Worm (Caenorhabditis elegans): Measurements from ENCODE around the gene exc-9.

Gene exc-9

DNA sequence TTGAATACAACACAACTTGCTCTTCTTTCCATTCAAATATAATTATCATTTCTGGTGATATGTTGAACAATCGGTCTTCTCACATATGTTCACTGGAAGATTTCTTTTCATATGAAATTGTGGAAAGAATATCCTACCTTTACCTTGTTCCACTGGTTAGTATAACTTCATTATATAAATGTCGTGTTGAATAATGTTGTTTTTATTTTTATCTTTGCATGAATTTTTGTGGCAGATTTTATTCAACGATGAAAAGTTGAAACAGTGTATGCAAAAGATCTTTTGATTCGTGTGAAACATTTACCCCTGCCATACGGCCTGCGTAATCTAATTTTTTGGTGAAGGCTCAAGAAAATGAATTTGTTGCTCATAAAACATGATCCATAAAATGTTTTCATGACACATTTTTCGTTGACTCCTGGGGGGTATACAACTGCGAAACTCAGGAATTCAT lies 21.1 kb upstream of the exc-9 start:
- TF ChIP-seq aly-2 (tag; optimal IDR thresholded peaks at IDR 0.05) (no peak), ceh-82 (tag; optimal IDR thresholded peaks at IDR 0.05) (no peak), nhr-76 (tag; optimal IDR thresholded peaks at IDR 0.05) (no peak), hmg-11 (tag; optimal IDR thresholded peaks at IDR 0.05) (no peak), nhr-43 (tag; optimal IDR thresholded peaks at IDR 0.05; ENCODE audit: poor library complexity, severe bottlenecking) (no peak), unc-39 (tag; optimal IDR thresholded peaks at IDR 0.05) (no peak), egl-5 (tag; optimal IDR thresholded peaks at IDR 0.05) (no peak), ZK546.5 (tag; optimal IDR thresholded peaks at IDR 0.05) (no peak)

DNA sequence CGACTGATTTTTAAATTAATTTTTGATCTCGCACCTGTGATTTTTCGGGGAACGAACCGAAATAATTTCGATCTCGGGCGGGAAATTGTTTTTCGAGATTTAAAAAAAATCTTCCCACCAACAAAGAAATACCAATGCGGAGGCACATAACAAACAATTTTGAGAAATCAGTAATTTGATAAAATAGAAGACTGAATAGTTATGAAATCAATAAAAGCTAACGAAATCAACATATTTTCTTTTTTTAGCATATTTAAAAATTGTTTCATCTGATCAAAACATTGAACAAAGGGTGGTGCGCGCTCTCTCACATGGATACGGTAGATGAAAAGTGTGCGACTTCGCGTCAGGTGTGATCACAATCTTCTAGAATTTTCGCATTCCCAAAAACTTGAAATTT lies 17.3 kb upstream of the exc-9 start:
- TF ChIP-seq nhr-77 (tag; optimal IDR thresholded peaks at IDR 0.05) = no peak

DNA sequence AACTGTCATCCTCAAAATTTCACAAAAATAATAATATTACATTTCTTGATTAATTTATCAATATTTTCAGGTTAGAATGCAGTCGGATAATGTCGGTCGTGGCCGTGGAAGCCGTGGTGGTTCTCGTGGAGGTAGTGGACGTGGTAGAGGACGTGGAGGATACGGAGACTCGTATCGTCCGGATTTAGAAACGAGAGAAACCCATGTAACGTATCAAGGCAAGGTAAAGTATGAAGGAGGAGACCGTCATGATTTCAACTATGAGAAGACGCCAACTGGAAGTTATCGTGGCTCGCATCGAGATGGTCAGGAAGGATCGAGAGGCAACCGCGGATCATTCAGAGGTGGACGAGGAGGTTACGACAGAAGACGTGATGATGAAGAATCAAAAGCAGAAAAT lies 16.7 kb upstream of the exc-9 start, which contains the start of gene frpr-10:
Gene frpr-10 (plus strand): TSS at position 301 of the 400 bp plus-strand sequence.
- TF ChIP-seq pha-4 (tag; optimal IDR thresholded peaks at IDR 0.05) = no peak
- TF ChIP-seq nhr-43 (tag; optimal IDR thresholded peaks at IDR 0.05; ENCODE audit: poor library complexity, severe bottlenecking) = no peak
- TF ChIP-seq elt-3 (tag; optimal IDR thresholded peaks at IDR 0.05) = no peak
- no peak for TF ChIP-seq lsy-12 (tag; optimal IDR thresholded peaks at IDR 0.05)
- no peak for TF ChIP-seq lin-15B (tag; optimal IDR thresholded peaks at IDR 0.05)
- TF ChIP-seq nhr-77 (tag; optimal IDR thresholded peaks at IDR 0.05) = no peak
- TF ChIP-seq lin-39 (tag; optimal IDR thresholded peaks at IDR 0.05) = no peak

DNA sequence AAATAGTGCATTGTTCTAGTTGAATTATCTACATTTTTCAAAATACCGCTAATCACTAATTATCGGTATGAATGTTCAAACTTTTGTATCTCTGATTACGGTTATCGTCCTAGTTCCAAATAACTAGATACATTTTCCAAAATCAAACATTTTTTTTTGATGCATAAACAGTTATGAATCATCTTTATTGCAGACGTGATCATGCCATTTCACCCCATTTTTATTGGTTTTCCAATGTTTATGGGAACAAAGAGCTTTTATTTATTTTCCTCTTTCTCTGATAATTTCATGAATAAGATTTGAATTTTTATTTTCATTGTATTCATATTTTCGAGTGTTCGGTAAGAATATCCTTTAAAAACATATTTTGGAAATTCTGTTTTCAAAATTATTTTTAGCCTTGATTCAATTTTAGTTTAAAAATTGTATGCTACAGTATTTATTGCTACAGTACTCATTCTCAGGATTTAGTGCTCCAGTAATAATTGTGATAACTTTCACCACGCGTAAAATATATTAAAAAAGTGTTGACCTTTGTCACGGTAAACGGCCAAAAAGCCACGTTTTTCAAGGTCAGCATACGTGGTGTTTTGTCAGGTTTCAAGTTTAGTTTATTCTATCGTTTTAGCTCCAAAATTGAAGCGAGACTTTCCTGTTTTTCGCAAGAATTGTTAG lies 16.0 kb upstream of the exc-9 start, which contains the start of gene csr-1:
Gene csr-1 (plus strand): TSS at position 625 of the 675 bp plus-strand sequence.
- TF ChIP-seq elt-2 (tag; optimal IDR thresholded peaks at IDR 0.05) = peak; percentile 22
- no peak for TF ChIP-seq ceh-28 (tag; optimal IDR thresholded peaks at IDR 0.05)

DNA sequence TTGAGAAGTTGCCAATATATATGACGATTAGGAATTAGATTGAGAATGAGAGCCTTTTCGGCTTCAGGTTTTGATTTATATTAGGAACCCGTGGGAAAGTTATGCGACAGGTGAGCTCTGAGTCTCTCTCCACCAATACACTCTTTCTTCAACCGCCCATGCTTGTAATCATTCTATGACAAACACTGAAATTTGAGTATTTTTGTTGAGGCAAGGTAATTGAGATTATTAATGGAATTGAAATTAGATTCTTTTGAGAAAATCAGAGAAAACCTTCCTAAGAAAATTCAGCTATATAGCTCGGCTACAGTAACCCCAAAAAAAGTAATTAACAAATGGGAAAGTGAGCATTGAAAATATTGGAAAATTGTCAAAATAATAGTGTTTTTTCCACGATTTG lies 15.0 kb upstream of the exc-9 start, which contains the start of gene ceh-19:
Gene ceh-19 (minus strand): TSS at position 101 of the 400 bp plus-strand sequence.
- TF ChIP-seq nhr-23 (tag; optimal IDR thresholded peaks at IDR 0.05) = no peak
- TF ChIP-seq hmg-11 (tag; optimal IDR thresholded peaks at IDR 0.05) = no peak
- TF ChIP-seq egl-27 (tag; optimal IDR thresholded peaks at IDR 0.05) = no peak
- TF ChIP-seq mml-1 (tag; optimal IDR thresholded peaks at IDR 0.05) = no peak
- TF ChIP-seq zag-1 (tag; optimal IDR thresholded peaks at IDR 0.05) = no peak
- no peak for TF ChIP-seq fos-1 (tag; optimal IDR thresholded peaks at IDR 0.05)

DNA sequence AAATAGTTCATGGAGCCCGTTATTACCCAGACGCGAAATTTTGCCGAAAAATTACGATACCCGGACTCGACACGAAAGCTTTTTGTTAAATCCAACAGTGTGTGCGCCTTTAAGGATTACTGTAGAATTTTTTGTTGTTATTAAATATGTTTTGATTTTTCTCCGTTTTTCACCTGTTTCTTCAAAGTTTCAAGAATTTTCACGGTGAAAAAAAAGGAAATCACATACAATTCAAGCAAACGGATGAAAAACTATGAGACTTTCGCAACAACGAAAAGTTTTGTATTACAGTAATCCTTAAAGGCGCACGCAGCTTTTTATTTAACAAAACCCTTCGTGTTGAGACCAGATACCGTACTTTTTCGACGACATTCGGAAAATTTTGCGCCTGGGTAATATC lies 13.2 kb upstream of the exc-9 start:
- TF ChIP-seq ceh-16 (tag; optimal IDR thresholded peaks at IDR 0.05) = no peak
- TF ChIP-seq skn-1 (tag; optimal IDR thresholded peaks at IDR 0.05) = no peak
- TF ChIP-seq nhr-28 (tag; optimal IDR thresholded peaks at IDR 0.05) = no peak
- no peak for TF ChIP-seq tbx-2 (tag; optimal IDR thresholded peaks at IDR 0.05)
- TF ChIP-seq nfya-1 (tag; optimal IDR thresholded peaks at IDR 0.05; ENCODE audit: insufficient read depth) = no peak
- no peak for TF ChIP-seq nhr-12 (tag; optimal IDR thresholded peaks at IDR 0.05)
- TF ChIP-seq mdl-1 (tag; optimal IDR thresholded peaks at IDR 0.05) = no peak
- TF ChIP-seq nhr-23 (tag; optimal IDR thresholded peaks at IDR 0.05) = no peak
- no peak for TF ChIP-seq egl-5 (tag; optimal IDR thresholded peaks at IDR 0.05)
- TF ChIP-seq fkh-10 (GFP tag; optimal IDR thresholded peaks at IDR 0.05) = no peak
- TF ChIP-seq nhr-76 (tag; optimal IDR thresholded peaks at IDR 0.05) = no peak
- no peak for TF ChIP-seq lsy-12 (tag; optimal IDR thresholded peaks at IDR 0.05)
- TF ChIP-seq R02D3.7 (tag; optimal IDR thresholded peaks at IDR 0.05) = no peak
- no peak for TF ChIP-seq hmg-11 (tag; optimal IDR thresholded peaks at IDR 0.05)
- no peak for TF ChIP-seq pha-4 (tag; optimal IDR thresholded peaks at IDR 0.05)
- TF ChIP-seq elt-1 (tag; optimal IDR thresholded peaks at IDR 0.05) = no peak
- TF ChIP-seq nhr-67 (tag; optimal IDR thresholded peaks at IDR 0.05) = no peak
- no peak for TF ChIP-seq nhr-77 (tag; optimal IDR thresholded peaks at IDR 0.05)
